Fruit fly (Drosophila melanogaster) whole organism, prepupa: ENCODE measurements around the gene CG45073.

Source experiments
- Blimp-1 ChIP-seq: fragments of 200-800 bp; sonication (Bioruptor generic); optimal IDR thresholded peaks from 3 replicates; lab custom pipeline; 2017; ENCODE audit warnings: missing biosample characterization, missing genetic modification characterization, mild to moderate bottlenecking, moderate library complexity, missing genetic modification reagents
- CG10631 ChIP-seq: fragments of 200-800 bp; sonication (Bioruptor generic); optimal IDR thresholded peaks from 2 replicates; lab custom pipeline; 2016; ENCODE audit warnings: missing biosample characterization, missing genetic modification characterization
- CG10669 ChIP-seq: fragments of 200-800 bp; sonication (Bioruptor generic); optimal IDR thresholded peaks from 3 replicates; lab custom pipeline; 2018; ENCODE audit warnings: missing biosample characterization, mild to moderate bottlenecking, missing genetic modification characterization, moderate library complexity
- CG11294 ChIP-seq: fragments of 200-800 bp; sonication (Bioruptor generic); IDR thresholded peaks from 2 replicates; pipeline ENCODE4 v1.3.6; 2022; ENCODE audit warnings: missing biosample characterization, missing genetic modification characterization
- CG11762 ChIP-seq: fragments of 200-800 bp; sonication (Bioruptor generic); optimal IDR thresholded peaks from 3 replicates; lab custom pipeline; 2016; ENCODE audit warnings: missing biosample characterization, missing genetic modification characterization; ENCODE audit not compliant: insufficient read depth
- CG11902 ChIP-seq: fragments of 200-800 bp; sonication (Bioruptor generic); optimal IDR thresholded peaks from 3 replicates; lab custom pipeline; 2016; ENCODE audit warnings: missing biosample characterization, missing genetic modification characterization
- CG16779 ChIP-seq: fragments of 200-800 bp; sonication (Bioruptor generic); optimal IDR thresholded peaks from 3 replicates; lab custom pipeline; 2017; ENCODE audit warnings: missing biosample characterization, mild to moderate bottlenecking, missing genetic modification characterization
- CG3032 ChIP-seq: fragments of 200-800 bp; optimal IDR thresholded peaks from 2 replicates; lab custom pipeline; 2019; ENCODE audit warnings: missing biosample characterization, mild to moderate bottlenecking, missing genetic modification characterization, moderate library complexity
- CG32006 ChIP-seq: fragments of 200-800 bp; sonication (Bioruptor generic); optimal IDR thresholded peaks from 3 replicates; lab custom pipeline; 2017; ENCODE audit warnings: missing biosample characterization, mild to moderate bottlenecking, missing genetic modification characterization
- CG34406 ChIP-seq: fragments of 200-800 bp; sonication (Bioruptor generic); optimal IDR thresholded peaks from 3 replicates; lab custom pipeline; 2016; ENCODE audit warnings: missing biosample characterization, missing genetic modification characterization
- CG4318 ChIP-seq: fragments of 200-800 bp; sonication (Bioruptor generic); optimal IDR thresholded peaks from 3 replicates; lab custom pipeline; 2017; ENCODE audit warnings: missing biosample characterization, mild to moderate bottlenecking, missing genetic modification characterization
- CG6163 ChIP-seq: fragments of 200-800 bp; sonication (Bioruptor generic); IDR thresholded peaks from 3 replicates; pipeline ENCODE4 v1.3.6; 2022; ENCODE audit warnings: missing biosample characterization, missing genetic modification characterization
- CG6276 ChIP-seq: fragments of 200-800 bp; sonication (Bioruptor generic); optimal IDR thresholded peaks from 2 replicates; lab custom pipeline; 2017; ENCODE audit warnings: missing biosample characterization, mild to moderate bottlenecking, missing genetic modification characterization
- CG6792 ChIP-seq: fragments of 200-800 bp; sonication (Bioruptor generic); optimal IDR thresholded peaks from 3 replicates; lab custom pipeline; 2016; ENCODE audit warnings: missing biosample characterization, missing genetic modification characterization
- CG6808 ChIP-seq: fragments of 200-800 bp; sonication (Bioruptor generic); optimal IDR thresholded peaks from 3 replicates; lab custom pipeline; 2017; ENCODE audit warnings: missing biosample characterization, missing genetic modification characterization, mild to moderate bottlenecking, moderate library complexity, missing genetic modification reagents
- CG6854 ChIP-seq: fragments of 200-800 bp; sonication (Bioruptor generic); optimal IDR thresholded peaks from 2 replicates; lab custom pipeline; 2017; ENCODE audit warnings: missing biosample characterization, mild to moderate bottlenecking, missing genetic modification characterization
- CG7368 ChIP-seq: fragments of 200-800 bp; sonication (Bioruptor generic); optimal IDR thresholded peaks from 3 replicates; lab custom pipeline; 2016; ENCODE audit warnings: missing biosample characterization, missing genetic modification characterization
- CG8119 ChIP-seq: fragments of 200-800 bp; sonication (Bioruptor generic); IDR thresholded peaks from 3 replicates; pipeline ENCODE4 v1.3.6; 2022; ENCODE audit warnings: missing biosample characterization, missing genetic modification characterization
- CG8319 ChIP-seq: fragments of 200-800 bp; sonication (Bioruptor generic); optimal IDR thresholded peaks from 3 replicates; lab custom pipeline; 2016; ENCODE audit warnings: missing biosample characterization, missing genetic modification characterization
- CG8632 ChIP-seq: fragments of 200-800 bp; sonication (Bioruptor generic); optimal IDR thresholded peaks from 3 replicates; lab custom pipeline; 2016; ENCODE audit warnings: missing biosample characterization, missing genetic modification characterization
- CG9139 ChIP-seq: fragments of 200-800 bp; sonication (Bioruptor generic); optimal IDR thresholded peaks from 3 replicates; lab custom pipeline; 2017; ENCODE audit warnings: missing biosample characterization, mild to moderate bottlenecking, missing genetic modification characterization
- Eip78C ChIP-seq: fragments of 200-800 bp; sonication (Bioruptor generic); peaks from one replicate; lab custom pipeline; 2016; ENCODE audit warnings: missing biosample characterization, missing genetic modification characterization
- Eip93F ChIP-seq: fragments of 200-800 bp; sonication (Bioruptor generic); optimal IDR thresholded peaks from 2 replicates; lab custom pipeline; 2016; ENCODE audit warnings: missing biosample characterization, mild to moderate bottlenecking, missing genetic modification characterization
- Ets21C ChIP-seq: fragments of 200-800 bp; sonication (Bioruptor generic); optimal IDR thresholded peaks from 3 replicates; lab custom pipeline; 2016; ENCODE audit warnings: missing biosample characterization, missing genetic modification characterization
- Ets96B ChIP-seq: fragments of 200-800 bp; optimal IDR thresholded peaks from 2 replicates; lab custom pipeline; 2019; ENCODE audit warnings: missing biosample characterization, mild to moderate bottlenecking, missing genetic modification characterization, moderate library complexity
- Hr38 ChIP-seq: sonication (Bioruptor generic); optimal IDR thresholded peaks from 2 replicates; lab custom pipeline; 2016; ENCODE audit warnings: missing biosample characterization, missing genetic modification characterization
- Hr39 ChIP-seq: fragments of 200-800 bp; sonication (Bioruptor generic); optimal IDR thresholded peaks from 2 replicates; lab custom pipeline; 2016; ENCODE audit warnings: missing biosample characterization, missing genetic modification characterization
- Hr4 ChIP-seq: fragments of 200-800 bp; sonication (Bioruptor generic); optimal IDR thresholded peaks from 3 replicates; lab custom pipeline; 2016; ENCODE audit warnings: missing biosample characterization, missing genetic modification characterization
- OdsH ChIP-seq: fragments of 200-800 bp; sonication (Bioruptor generic); optimal IDR thresholded peaks from 3 replicates; lab custom pipeline; 2016; ENCODE audit warnings: missing biosample characterization, missing genetic modification characterization
- Sox102F ChIP-seq: fragments of 200-800 bp; sonication (Bioruptor generic); optimal IDR thresholded peaks from 2 replicates; lab custom pipeline; 2016; ENCODE audit warnings: missing biosample characterization, mild to moderate bottlenecking, missing genetic modification characterization
- Sox15 ChIP-seq: fragments of 200-800 bp; sonication (Bioruptor generic); optimal IDR thresholded peaks from 3 replicates; lab custom pipeline; 2016; ENCODE audit warnings: missing biosample characterization, missing genetic modification characterization
- achi ChIP-seq: fragments of 200-800 bp; sonication (Bioruptor generic); optimal IDR thresholded peaks from 3 replicates; lab custom pipeline; 2016; ENCODE audit warnings: missing biosample characterization, missing genetic modification characterization
- acj6 ChIP-seq: fragments of 200-800 bp; sonication (Bioruptor generic); optimal IDR thresholded peaks from 3 replicates; lab custom pipeline; 2016; ENCODE audit warnings: missing biosample characterization, missing genetic modification characterization
- cyc ChIP-seq: fragments of 200-800 bp; sonication (Bioruptor generic); optimal IDR thresholded peaks from 3 replicates; lab custom pipeline; 2016; ENCODE audit warnings: missing biosample characterization, missing genetic modification characterization
- dac ChIP-seq: fragments of 200-800 bp; sonication (Bioruptor generic); optimal IDR thresholded peaks from 2 replicates; lab custom pipeline; 2017; ENCODE audit warnings: missing biosample characterization, mild to moderate bottlenecking, missing genetic modification characterization
- dsx ChIP-seq: fragments of 200-800 bp; optimal IDR thresholded peaks from 3 replicates; lab custom pipeline; 2019; ENCODE audit warnings: missing biosample characterization, mild to moderate bottlenecking, missing genetic modification characterization, moderate library complexity; ENCODE audit not compliant: poor library complexity, severe bottlenecking
- eg ChIP-seq: fragments of 200-800 bp; sonication (Bioruptor generic); IDR thresholded peaks from 3 replicates; pipeline ENCODE4 v1.3.6; 2022; ENCODE audit warnings: missing biosample characterization, missing genetic modification characterization
- esn ChIP-seq: fragments of 200-800 bp; sonication (Bioruptor generic); optimal IDR thresholded peaks from 2 replicates; lab custom pipeline; 2016; ENCODE audit warnings: missing biosample characterization, mild to moderate bottlenecking, missing genetic modification characterization, moderate library complexity
- fd85E ChIP-seq: fragments of 200-800 bp; sonication (Bioruptor generic); optimal IDR thresholded peaks from 3 replicates; lab custom pipeline; 2016; ENCODE audit warnings: missing biosample characterization, missing genetic modification characterization
- fkh ChIP-seq: fragments of 200-800 bp; sonication (Bioruptor generic); optimal IDR thresholded peaks from 3 replicates; lab custom pipeline; 2017; ENCODE audit warnings: missing biosample characterization, mild to moderate bottlenecking, missing genetic modification characterization, moderate library complexity
- lz ChIP-seq: fragments of 200-800 bp; sonication (Bioruptor generic); optimal IDR thresholded peaks from 3 replicates; lab custom pipeline; 2016; ENCODE audit warnings: missing biosample characterization, missing genetic modification characterization
- net ChIP-seq: fragments of 200-800 bp; sonication (Bioruptor generic); optimal IDR thresholded peaks from 3 replicates; lab custom pipeline; 2016; ENCODE audit warnings: missing biosample characterization, missing genetic modification characterization
- pdm3 ChIP-seq: fragments of 200-800 bp; sonication (Bioruptor generic); optimal IDR thresholded peaks from 3 replicates; lab custom pipeline; 2016; ENCODE audit warnings: missing biosample characterization, missing genetic modification characterization
- salr ChIP-seq, 2 experiments: fragments of 200-800 bp; sonication (Bioruptor generic); optimal IDR thresholded peaks; 3 replicates each; lab custom pipeline; 2016 to 2018; ENCODE audit warnings: missing biosample characterization in 2 of 2, missing genetic modification characterization in 2 of 2, mild to moderate bottlenecking in 1 of 2
- spab ChIP-seq: fragments of 200-800 bp; sonication (Bioruptor generic); optimal IDR thresholded peaks from 2 replicates; lab custom pipeline; 2017; ENCODE audit warnings: missing biosample characterization, mild to moderate bottlenecking, missing genetic modification characterization, missing genetic modification reagents
- ss ChIP-seq, 2 experiments: fragments of 200-800 bp; sonication (Bioruptor generic); optimal IDR thresholded peaks; 2 replicates in 1 of 2; 3 replicates in 1 of 2; lab custom pipeline; 2017 to 2018; ENCODE audit warnings: mild to moderate bottlenecking in 2 of 2, missing biosample characterization in 2 of 2, missing genetic modification characterization in 2 of 2, moderate library complexity in 1 of 2
- svp ChIP-seq: fragments of 200-800 bp; sonication (Bioruptor generic); peaks from one replicate; lab custom pipeline; 2016; ENCODE audit warnings: missing biosample characterization, missing genetic modification characterization
- topi ChIP-seq: fragments of 200-800 bp; sonication (Bioruptor generic); optimal IDR thresholded peaks from 3 replicates; lab custom pipeline; 2016; ENCODE audit warnings: missing biosample characterization, missing genetic modification characterization
- vri ChIP-seq: fragments of 200-800 bp; sonication (Bioruptor generic); optimal IDR thresholded peaks from 3 replicates; lab custom pipeline; 2016; ENCODE audit warnings: missing biosample characterization, mild to moderate bottlenecking, missing genetic modification characterization

CG45073 gene

dm6 chr3R:30083215-30083614 is 41.3 kb downstream of the CG45073 start (continued):
- TF ChIP-seq CG4318 (GFP tag; lab: Kevin White, UChicago): no peak
- no peak for TF ChIP-seq achi (GFP tag; lab: Kevin White, UChicago)
- no peak for TF ChIP-seq CG6792 (GFP tag; lab: Kevin White, UChicago)
- TF ChIP-seq acj6: peak; percentile 8

dm6 chr3R:30076088-30076487 is 48.4 kb downstream of the CG45073 start:
- TF ChIP-seq CG9139 (no peak), OdsH (peak; percentile 72), Hr38 (no peak), CG6854 (GFP tag; lab: Kevin White, UChicago) (no peak), net (GFP tag; lab: Kevin White, UChicago) (peak; percentile 63), CG11902 (GFP tag; lab: Kevin White, UChicago) (peak; percentile 17), vri (GFP tag; lab: Kevin White, UChicago) (no peak), spab (peak; percentile 36), Hr4 (GFP tag; lab: Kevin White, UChicago) (peak; percentile 86), CG11294 (GFP tag; lab: Robert Waterston, UW) (peak; percentile 24; the same call in 1 of the 2 replicates), salr (GFP tag; optimal IDR thresholded peaks at IDR 0.05; lab: Kevin White, UChicago) (peak; percentile 20 to 53), CG6792 (GFP tag; lab: Kevin White, UChicago) (peak; percentile 74), CG6163 (GFP tag; lab: Robert Waterston, UW) (peak; percentile 76), Ets96B (tag; lab: Kevin White, UChicago) (peak; percentile 37), CG32006 (GFP tag; lab: Kevin White, UChicago) (peak; percentile 80), CG34406 (GFP tag; lab: Kevin White, UChicago) (peak; percentile 48), CG7368 (GFP tag; lab: Kevin White, UChicago) (peak; percentile 3), esn (GFP tag; lab: Kevin White, UChicago) (peak; percentile 69), CG10669 (GFP tag; lab: Kevin White, UChicago) (peak; percentile 49), topi (GFP tag; lab: Kevin White, UChicago) (peak; percentile 53), dsx (GFP tag; lab: Kevin White, UChicago) (peak; percentile 3), pdm3 (GFP tag; lab: Kevin White, UChicago) (peak; percentile 73), acj6 (peak; percentile 67), Hr39 (GFP tag; lab: Kevin White, UChicago) (peak; percentile 70), achi (GFP tag; lab: Kevin White, UChicago) (peak; percentile 51), CG4318 (GFP tag; lab: Kevin White, UChicago) (peak; percentile 58), Sox102F (GFP tag; lab: Kevin White, UChicago) (peak; percentile 51), CG16779 (tag; lab: Kevin White, UChicago) (no peak), svp (GFP tag; lab: Kevin White, UChicago) (peak; percentile 75), CG8119 (peak; percentile 55; the same call in 2 of the 3 replicates), Sox15 (GFP tag; lab: Kevin White, UChicago) (peak; percentile 39), ss (GFP tag; optimal IDR thresholded peaks at IDR 0.05; lab: Kevin White, UChicago) (peak; percentile 24 to 52), CG6808 (GFP tag; lab: Kevin White, UChicago) (peak; percentile 35), CG3032 (tag; lab: Kevin White, UChicago) (peak; percentile 48), lz (GFP tag; lab: Kevin White, UChicago) (peak; percentile 72), Ets21C (peak; percentile 44), Eip93F (no peak), CG11762 (GFP tag; lab: Kevin White, UChicago) (peak; percentile 36), fkh (no peak), CG10631 (GFP tag; lab: Kevin White, UChicago) (peak; percentile 71), Eip78C (GFP tag; lab: Kevin White, UChicago) (peak; percentile 89), fd85E (GFP tag; lab: Kevin White, UChicago) (no peak), eg (GFP tag; lab: Robert Waterston, UW) (peak; percentile 63; the same call in 2 of the 3 replicates), CG6276 (GFP tag; lab: Kevin White, UChicago) (peak; percentile 46), CG8632 (GFP tag; lab: Kevin White, UChicago) (peak; percentile 62), CG8319 (peak; percentile 31), Blimp-1 (GFP tag; lab: Kevin White, UChicago) (peak; percentile 5), dac (GFP tag; lab: Kevin White, UChicago) (peak; percentile 56), cyc (GFP tag; lab: Kevin White, UChicago) (peak; percentile 65)
